Worm (Caenorhabditis elegans): Measurements from ENCODE around the gene lgc-35.
A peak's percentile ranks its signal among the peaks of the same experiment; 100 is the strongest.

Gene lgc-35

DNA sequence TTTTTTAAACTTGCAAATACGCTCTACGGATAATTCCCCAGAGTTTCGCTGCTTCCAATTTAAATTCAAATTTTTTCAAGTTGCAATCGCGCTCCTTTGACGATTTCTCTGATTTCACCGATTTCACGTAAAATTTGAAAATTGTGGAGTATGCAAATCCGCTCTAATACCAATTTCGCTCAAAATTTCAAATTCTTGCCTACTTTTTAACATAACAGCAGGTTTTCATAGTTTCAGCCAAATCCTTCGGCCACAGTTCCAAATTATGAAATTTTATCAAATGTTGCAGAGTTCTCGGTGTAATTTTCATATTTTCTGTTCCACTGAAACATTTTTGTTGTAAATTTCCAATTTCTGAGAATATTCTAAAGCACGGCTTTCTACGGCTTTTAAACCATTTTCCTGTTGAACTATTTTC is 52.1 kb downstream of the lgc-35 start, which contains the start of gene alkb-7 (continued):
- TF ChIP-seq ceh-16 (tag; optimal IDR thresholded peaks at IDR 0.05) (no peak), ztf-11 (tag; optimal IDR thresholded peaks at IDR 0.05) (no peak), ceh-9 (tag; optimal IDR thresholded peaks at IDR 0.05) (no peak), nfya-1 (tag; optimal IDR thresholded peaks at IDR 0.05; ENCODE audit: insufficient read depth) (peak; percentile 33), lin-15B (tag; optimal IDR thresholded peaks at IDR 0.05) (peak; percentile 13)
